Worm (Caenorhabditis elegans) whole organism, young adult: ENCODE measurements around the gene R05H5.4.

Source experiments
- D2030.7 ChIP-seq: fragments of 200-800 bp; sonication (Bioruptor generic); IDR thresholded peaks from 2 replicates; pipeline ENCODE4 v1.3.6; 2022; ENCODE audit warnings: missing genetic modification reagents, missing genetic modification characterization, missing compliant biosample characterization
- F37B4.10 ChIP-seq: fragments of 200-800 bp; sonication (Bioruptor generic); IDR thresholded peaks from 2 replicates; pipeline ENCODE4 v1.3.6; 2022; ENCODE audit warnings: missing genetic modification characterization, missing compliant biosample characterization
- T07F8.4 ChIP-seq: sonication (generic microtip); optimal IDR thresholded peaks from 2 replicates; lab custom pipeline; 2016; ENCODE audit warnings: mild to moderate bottlenecking, missing genetic modification characterization, moderate library complexity, missing compliant biosample characterization
- attf-6 ChIP-seq: fragments of 200-800 bp; sonication (Bioruptor generic); IDR thresholded peaks from 2 replicates; pipeline ENCODE4 v1.3.6; 2022; ENCODE audit warnings: missing genetic modification reagents, missing genetic modification characterization, missing compliant biosample characterization
- hlh-26 ChIP-seq: fragments of 200-800 bp; sonication (Bioruptor generic); conservative IDR thresholded peaks from 2 replicates; pipeline ENCODE4 v1.3.6; 2022; ENCODE audit warnings: missing genetic modification reagents, missing genetic modification characterization, missing compliant biosample characterization
- let-526 ChIP-seq: fragments of 200-800 bp; sonication (Bioruptor generic); IDR thresholded peaks from 2 replicates; pipeline ENCODE4 v1.3.6; 2022; ENCODE audit warnings: missing genetic modification reagents, missing genetic modification characterization, missing compliant biosample characterization
- nfyb-1 ChIP-seq: fragments of 200-800 bp; sonication (Bioruptor generic); IDR thresholded peaks from 2 replicates; pipeline ENCODE4 v1.3.6; 2022; ENCODE audit warnings: missing genetic modification reagents, missing genetic modification characterization, missing compliant biosample characterization
- snpc-1.1 ChIP-seq: sonication (generic microtip); optimal IDR thresholded peaks from 2 replicates; lab custom pipeline; 2017; ENCODE audit warnings: missing genetic modification characterization, mild to moderate bottlenecking, missing compliant biosample characterization, antibody characterized with exemption, moderate library complexity, missing genotype, missing genetic modification reagents; ENCODE audit not compliant: insufficient read depth
- snpc-4 ChIP-seq, 5 experiments: fragments of 150-350 bp in 1 of 5; sonication (generic microtip) in 4 of 5; optimal IDR thresholded peaks; 2 replicates each; lab custom pipeline; 2014 to 2018; ENCODE audit warnings: missing genetic modification characterization in 5 of 5, missing biosample characterization in 3 of 5, antibody characterized with exemption in 2 of 5, mild to moderate bottlenecking in 2 of 5, missing compliant biosample characterization in 2 of 5, missing genotype in 2 of 5, moderate library complexity in 2 of 5, missing genetic modification reagents in 1 of 5
- unc-130 ChIP-seq: sonication (generic microtip); optimal IDR thresholded peaks from 2 replicates; lab custom pipeline; 2016; ENCODE audit warnings: missing genetic modification reagents, missing genetic modification characterization, missing compliant biosample characterization

ce11 chrII:10187808-10188207 is 12.0 kb downstream of the R05H5.4 start, which contains the start of gene srd-2:
- TF ChIP-seq attf-6 (GFP tag; lab: Robert Waterston, UW) (no peak), let-526 (GFP tag; lab: Robert Waterston, UW) (no peak), snpc-1.1 (tag; lab: Kevin White, UChicago) (no peak), D2030.7 (no peak), T07F8.4 (no peak), hlh-26 (GFP tag; lab: Robert Waterston, UW) (no peak), unc-130 (GFP tag; lab: Kevin White, UChicago) (no peak), F37B4.10 (GFP tag; lab: Robert Waterston, UW) (no peak), nfyb-1 (no peak), snpc-4 (GFP tag; optimal IDR thresholded peaks at IDR 0.05; lab: Kevin White, UChicago) (no peak), snpc-4 (tag; optimal IDR thresholded peaks at IDR 0.05; lab: Kevin White, UChicago) (no peak)
